Worm (Caenorhabditis elegans): ENCODE data around the gene ets-5.

Gene ets-5

DNA sequence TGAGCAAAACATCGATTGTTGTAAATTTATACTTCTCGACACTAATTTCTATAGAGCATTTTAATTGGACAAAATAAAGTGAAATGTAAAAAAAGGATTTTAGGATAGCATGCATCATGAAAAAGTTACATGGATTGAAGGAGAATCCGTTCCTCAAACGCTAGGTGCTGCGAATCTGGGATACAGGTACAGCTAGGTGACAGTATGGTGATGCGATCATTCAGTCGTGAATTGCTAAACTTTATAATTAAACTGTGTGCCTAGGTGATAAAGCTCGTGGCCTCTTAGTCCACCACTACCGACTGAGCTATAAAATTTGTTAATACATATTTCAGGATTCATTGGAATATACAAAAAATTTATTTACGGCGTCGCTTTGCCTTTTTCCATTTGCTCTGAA is 17.8 kb downstream of the ets-5 start:
- TF ChIP-seq xnd-1 (tag; optimal IDR thresholded peaks at IDR 0.05), result no peak
- no peak for TF ChIP-seq F33H1.4 (GFP tag; IDR thresholded peaks at IDR 0.05)
- TF ChIP-seq unc-62 (GFP tag; optimal IDR thresholded peaks at IDR 0.05), result no peak
- TF ChIP-seq Y79H2A.3 (GFP tag; conservative IDR thresholded peaks at IDR 0.05), result no peak
- TF ChIP-seq mel-28 (tag; optimal IDR thresholded peaks at IDR 0.05; ENCODE audit: borderline replicate concordance), result no peak
- no peak for TF ChIP-seq repo-1 (tag; optimal IDR thresholded peaks at IDR 0.05)
- TF ChIP-seq madf-6 (GFP tag; IDR thresholded peaks at IDR 0.05), result no peak

DNA sequence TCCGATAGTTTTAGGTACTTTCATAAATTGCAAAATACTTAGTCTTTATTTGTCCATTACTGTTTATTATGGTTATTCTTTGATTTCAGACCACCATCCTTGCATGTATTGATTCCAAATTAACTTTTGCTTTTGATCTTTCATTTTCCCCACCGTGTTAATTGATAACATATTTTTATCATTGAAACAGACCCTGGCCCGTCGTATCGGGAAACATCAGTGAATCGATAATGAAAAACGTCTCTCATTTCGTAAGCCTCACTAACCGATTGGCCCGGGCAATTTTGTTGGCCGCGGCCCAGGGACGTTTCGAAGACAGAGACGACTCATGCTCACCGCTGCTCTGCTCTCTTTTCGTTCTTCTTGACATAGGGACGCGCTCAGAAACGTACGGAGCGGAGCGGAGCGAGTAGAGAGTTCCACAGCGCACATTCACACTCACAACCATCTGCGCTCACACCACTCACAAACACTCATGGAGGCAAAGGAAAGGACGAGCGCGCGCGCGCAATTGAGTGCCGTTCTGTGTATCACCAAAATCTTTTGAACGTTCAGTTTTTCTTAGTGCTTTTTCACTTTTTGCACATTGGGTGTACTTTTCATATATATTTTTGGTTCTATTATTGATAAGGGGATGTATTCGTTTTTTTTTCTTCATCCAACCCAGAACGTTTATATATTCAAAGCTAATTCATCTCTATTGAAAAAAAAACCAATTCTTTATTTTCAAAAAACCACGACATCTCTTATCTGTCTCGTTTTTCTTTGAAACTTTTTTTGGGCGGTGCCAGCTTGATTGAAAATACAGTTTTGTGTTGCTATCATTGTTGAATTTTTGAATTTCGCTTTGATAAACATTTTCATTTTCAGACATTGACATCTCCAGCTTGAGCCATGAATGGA is 20.3 kb downstream of the ets-5 start, which contains the start of gene C24H10.2:
Gene C24H10.2, plus strand, starts transcription at position 853 of the 903 bp plus-strand sequence.
- no peak for TF ChIP-seq F52B5.7 (tag; optimal IDR thresholded peaks at IDR 0.05)
- TF ChIP-seq mcd-1 (GFP tag; IDR thresholded peaks at IDR 0.05), result 0 out of 2 replicates have a peak, but pooled peaks have one; percentile 18
- TF ChIP-seq Y53G8AR.9 (GFP tag; conservative IDR thresholded peaks at IDR 0.05), result no peak
- TF ChIP-seq cebp-1 (GFP tag; IDR thresholded peaks at IDR 0.05), result no peak
- peak; percentile 76 for TF ChIP-seq cebp-1 (tag; optimal IDR thresholded peaks at IDR 0.05)
- TF ChIP-seq hrde-1 (tag; optimal IDR thresholded peaks at IDR 0.05; ENCODE audit: borderline replicate concordance), result no peak
- no peak for TF ChIP-seq rpc-1 (optimal IDR thresholded peaks at IDR 0.05)
- TF ChIP-seq rpc-1 (tag; optimal IDR thresholded peaks at IDR 0.05), result no peak
- TF ChIP-seq dox-1 (GFP tag; IDR thresholded peaks at IDR 0.05), result peak; percentile 79
- TF ChIP-seq F33H1.4 (GFP tag; IDR thresholded peaks at IDR 0.05), result no peak
- TF ChIP-seq madf-10 (tag; optimal IDR thresholded peaks at IDR 0.05), result peak; percentile 13
- peak in 1 of 3 experiments; percentile 10 for TF ChIP-seq lin-35 (GFP tag; optimal IDR thresholded peaks at IDR 0.05)
- no peak for TF ChIP-seq mes-4 (tag; optimal IDR thresholded peaks at IDR 0.05)
- TF ChIP-seq K11D2.4 (GFP tag; IDR thresholded peaks at IDR 0.05), result peak; percentile 57
- no peak for TF ChIP-seq nhr-27 (tag; optimal IDR thresholded peaks at IDR 0.05)
- TF ChIP-seq snpc-1.1 (tag; optimal IDR thresholded peaks at IDR 0.05; ENCODE audit: insufficient read depth), result no peak
- TF ChIP-seq F22D6.2 (tag; optimal IDR thresholded peaks at IDR 0.05), result no peak
- TF ChIP-seq rcor-1 (GFP tag; IDR thresholded peaks at IDR 0.05), result no peak
- TF ChIP-seq zfh-2 (GFP tag; conservative IDR thresholded peaks at IDR 0.05), result peak; percentile 91
- TF ChIP-seq nfyb-1 (GFP tag; IDR thresholded peaks at IDR 0.05), result 0 out of 2 replicates have a peak, but pooled peaks have one; percentile 19
- no peak for TF ChIP-seq tbx-9 (tag; optimal IDR thresholded peaks at IDR 0.05; ENCODE audit: borderline replicate concordance)
- peak; percentile 39 for TF ChIP-seq attf-5 (GFP tag; optimal IDR thresholded peaks at IDR 0.05)
- no peak for TF ChIP-seq unc-62 (GFP tag; optimal IDR thresholded peaks at IDR 0.05)
- TF ChIP-seq ztf-6 (GFP tag; IDR thresholded peaks at IDR 0.05), result no peak
- TF ChIP-seq lin-40 (tag; optimal IDR thresholded peaks at IDR 0.05), result peak; percentile 37
- peak; percentile 75 for TF ChIP-seq nhr-80 (tag; optimal IDR thresholded peaks at IDR 0.05)
- TF ChIP-seq F23B12.7 (tag; optimal IDR thresholded peaks at IDR 0.05; ENCODE audit: insufficient read depth), result peak; percentile 32
- TF ChIP-seq K12H6.12 (tag; optimal IDR thresholded peaks at IDR 0.05), result peak; percentile 71
- TF ChIP-seq akir-1 (GFP tag; optimal IDR thresholded peaks at IDR 0.05), result no peak
- peak; percentile 12 for TF ChIP-seq ztf-18 (tag; optimal IDR thresholded peaks at IDR 0.05)
- no peak for TF ChIP-seq T07F8.4 (tag; optimal IDR thresholded peaks at IDR 0.05)
- peak; percentile 17 for TF ChIP-seq gei-17 (GFP tag; optimal IDR thresholded peaks at IDR 0.05)
- 0 out of 2 replicates have a peak, but pooled peaks have one; percentile 25 for TF ChIP-seq ekl-4 (GFP tag; IDR thresholded peaks at IDR 0.05)
- no peak for TF ChIP-seq Y79H2A.3 (GFP tag; conservative IDR thresholded peaks at IDR 0.05)
- peak; percentile 8 for TF ChIP-seq efl-1 (GFP tag; optimal IDR thresholded peaks at IDR 0.05)
- no peak for TF ChIP-seq aptf-2 (GFP tag; conservative IDR thresholded peaks at IDR 0.05)
- no peak for TF ChIP-seq repo-1 (tag; optimal IDR thresholded peaks at IDR 0.05)
- TF ChIP-seq mxl-1 (tag; optimal IDR thresholded peaks at IDR 0.05), result no peak
- TF ChIP-seq F37B4.10 (GFP tag; IDR thresholded peaks at IDR 0.05), result no peak
- peak; percentile 51 for TF ChIP-seq ceh-27 (GFP tag; optimal IDR thresholded peaks at IDR 0.05)
- TF ChIP-seq hmg-20 (GFP tag; IDR thresholded peaks at IDR 0.05), result no peak
- no peak for TF ChIP-seq nfya-2 (GFP tag; IDR thresholded peaks at IDR 0.05)

Data from whole organism, young adult.